Worm (Caenorhabditis elegans) whole organism, L3 larva: ENCODE data around the gene ndx-3.

Source experiments
- R02D3.7 ChIP-seq: fragments of 150-350 bp; optimal IDR thresholded peaks from 2 replicates; lab custom pipeline; 2014; ENCODE audit warnings: missing biosample characterization, missing genetic modification characterization
- ZK546.5 ChIP-seq: sonication (generic microtip); optimal IDR thresholded peaks from 2 replicates; lab custom pipeline; 2017; ENCODE audit warnings: missing biosample characterization, missing genetic modification characterization
- aly-2 ChIP-seq: fragments of 150-350 bp; optimal IDR thresholded peaks from 2 replicates; lab custom pipeline; 2014; ENCODE audit warnings: missing biosample characterization, missing genetic modification characterization
- ama-1 ChIP-seq: fragments of 150-350 bp; optimal IDR thresholded peaks from 2 replicates; lab custom pipeline; 2018
- elt-3 ChIP-seq, 3 experiments: fragments of 150-350 bp in 1 of 3; sonication (generic microtip) in 2 of 3; optimal IDR thresholded peaks; 2 replicates in 2 of 3; 4 replicates in 1 of 3; lab custom pipeline; 2014 to 2017; ENCODE audit warnings: missing biosample characterization in 3 of 3, missing genetic modification characterization in 3 of 3
- lin-15B ChIP-seq: fragments of 150-350 bp; optimal IDR thresholded peaks from 2 replicates; lab custom pipeline; 2014; ENCODE audit warnings: missing biosample characterization, missing genetic modification characterization
- nhr-12 ChIP-seq: fragments of 150-350 bp; optimal IDR thresholded peaks from 2 replicates; lab custom pipeline; 2014; ENCODE audit warnings: missing biosample characterization, missing genetic modification characterization
- nhr-43 ChIP-seq: sonication (generic microtip); optimal IDR thresholded peaks from 2 replicates; lab custom pipeline; 2016; ENCODE audit warnings: mild to moderate bottlenecking, missing genetic modification characterization, missing compliant biosample characterization; ENCODE audit not compliant: poor library complexity, severe bottlenecking
- nhr-76 ChIP-seq: fragments of 150-350 bp; sonication (generic microtip); optimal IDR thresholded peaks from 5 replicates; lab custom pipeline; 2014; ENCODE audit warnings: missing biosample characterization, missing genetic modification characterization
- nhr-77 ChIP-seq: fragments of 150-350 bp; optimal IDR thresholded peaks from 2 replicates; lab custom pipeline; 2014; ENCODE audit warnings: missing biosample characterization, missing genetic modification characterization
- skn-1 ChIP-seq: fragments of 150-350 bp; optimal IDR thresholded peaks from 2 replicates; lab custom pipeline; 2014; ENCODE audit warnings: missing biosample characterization, missing genetic modification characterization
- snpc-4 ChIP-seq: fragments of 150-350 bp; optimal IDR thresholded peaks from 2 replicates; lab custom pipeline; 2014; ENCODE audit warnings: missing biosample characterization, missing genetic modification characterization
- ztf-11 ChIP-seq: fragments of 150-350 bp; optimal IDR thresholded peaks from 2 replicates; lab custom pipeline; 2014; ENCODE audit warnings: missing biosample characterization, missing genetic modification characterization

ce11 chrII:4904277-4904676, 49.1 kb upstream of the ndx-3 start:
- TF ChIP-seq R02D3.7 (tag; lab: Kevin White, UChicago) = no peak
- TF ChIP-seq skn-1 (tag; lab: Kevin White, UChicago) = peak; percentile 70
- TF ChIP-seq nhr-12 (tag; lab: Kevin White, UChicago) = no peak
- TF ChIP-seq aly-2 (tag; lab: Kevin White, UChicago) = no peak
- peak; percentile 77 for TF ChIP-seq snpc-4 (tag; lab: Kevin White, UChicago)
- no peak for TF ChIP-seq ztf-11 (tag; lab: Kevin White, UChicago)
- TF ChIP-seq nhr-43 = no peak
- TF ChIP-seq nhr-77 (tag; lab: Kevin White, UChicago) = no peak
- TF ChIP-seq nhr-76 = no peak
- TF ChIP-seq lin-15B = peak; percentile 87
- no peak for TF ChIP-seq ama-1 (lab: Kevin White, UChicago)
- no peak for TF ChIP-seq elt-3 (tag; optimal IDR thresholded peaks at IDR 0.05; lab: Kevin White, UChicago)
- no peak for TF ChIP-seq ZK546.5
